Worm (Caenorhabditis elegans) whole organism, L1 larva: ENCODE data around the gene C24D10.2.
"Not testable (repeated sequence)": the region's sequence is repeated elsewhere in the genome, so short reads cannot be mapped to it uniquely, and the experiment has no call there.

ENCODE experiments used
- C16A3.4 ChIP-seq: fragments of 150-350 bp; optimal IDR thresholded peaks from 2 replicates; lab custom pipeline; 2014; ENCODE audit warnings: missing biosample characterization, missing genetic modification characterization
- alr-1 ChIP-seq: fragments of 200-800 bp; sonication (Bioruptor generic); optimal IDR thresholded peaks from 2 replicates; lab custom pipeline; 2018; ENCODE audit warnings: borderline replicate concordance, mild to moderate bottlenecking, missing genetic modification characterization, missing compliant biosample characterization
- ama-1 ChIP-seq: fragments of 150-350 bp; optimal IDR thresholded peaks from 2 replicates; lab custom pipeline; 2014
- blmp-1 ChIP-seq: fragments of 150-350 bp; optimal IDR thresholded peaks from 2 replicates; lab custom pipeline; 2014; ENCODE audit warnings: missing biosample characterization, missing genetic modification characterization
- ceh-8 ChIP-seq: fragments of 200-800 bp; sonication (Bioruptor generic); optimal IDR thresholded peaks from 2 replicates; lab custom pipeline; 2018; ENCODE audit warnings: mild to moderate bottlenecking, missing genetic modification characterization, moderate library complexity, missing compliant biosample characterization
- ceh-82 ChIP-seq, 3 experiments: fragments of 150-350 bp in 1 of 3; sonication (generic microtip) in 2 of 3; optimal IDR thresholded peaks; 2 replicates each; lab custom pipeline; 2014 to 2017; ENCODE audit warnings: missing biosample characterization in 3 of 3, missing genetic modification characterization in 3 of 3
- ceh-88 ChIP-seq: fragments of 200-800 bp; sonication (Bioruptor generic); IDR thresholded peaks from 2 replicates; pipeline ENCODE4 v1.3.6; 2022; ENCODE audit warnings: missing genetic modification characterization, missing compliant biosample characterization
- dpl-1 ChIP-seq, 3 experiments: fragments of 150-350 bp in 2 of 3; sonication (generic microtip) in 1 of 3; optimal IDR thresholded peaks; 2 replicates each; lab custom pipeline; 2014 to 2017; ENCODE audit warnings: missing biosample characterization in 3 of 3, missing genetic modification characterization in 3 of 3, missing genetic modification reagents in 3 of 3
- dsc-1 ChIP-seq: sonication (generic microtip); optimal IDR thresholded peaks from 2 replicates; lab custom pipeline; 2016; ENCODE audit warnings: mild to moderate bottlenecking, missing genetic modification characterization, missing compliant biosample characterization
- efl-1 ChIP-seq, 4 experiments: fragments of 150-350 bp; optimal IDR thresholded peaks in 3 of 4; peaks in 1 of 4; 1 replicate in 1 of 4; 2 replicates in 3 of 4; lab custom pipeline; 2014; ENCODE audit warnings: missing biosample characterization in 2 of 4, missing genetic modification characterization in 2 of 4, missing genetic modification reagents in 2 of 4
- elt-2 ChIP-seq: sonication (generic microtip); optimal IDR thresholded peaks from 2 replicates; lab custom pipeline; 2016; ENCODE audit warnings: missing genetic modification characterization, mild to moderate bottlenecking, inconsistent platforms, missing compliant biosample characterization, missing genetic modification reagents
- elt-3 ChIP-seq, 6 experiments: fragments of 150-350 bp in 1 of 6; sonication (generic microtip); optimal IDR thresholded peaks; 2 replicates each; lab custom pipeline; 2017 to 2018; ENCODE audit warnings: missing biosample characterization in 6 of 6, missing genetic modification characterization in 6 of 6, inconsistent platforms in 1 of 6
- hlh-17 ChIP-seq: fragments of 200-800 bp; sonication (Bioruptor generic); optimal IDR thresholded peaks from 2 replicates; lab custom pipeline; 2018; ENCODE audit warnings: missing genetic modification characterization, mild to moderate bottlenecking, missing compliant biosample characterization, moderate library complexity, borderline replicate concordance
- hlh-4 ChIP-seq: sonication (generic microtip); optimal IDR thresholded peaks from 2 replicates; lab custom pipeline; 2016; ENCODE audit warnings: mild to moderate bottlenecking, missing genetic modification characterization, missing compliant biosample characterization
- hpl-2 ChIP-seq: fragments of 150-350 bp; optimal IDR thresholded peaks from 2 replicates; lab custom pipeline; 2014; ENCODE audit warnings: missing biosample characterization, missing genetic modification reagents, missing genetic modification characterization
- lin-14 ChIP-seq: fragments of 200-800 bp; sonication (Bioruptor generic); optimal IDR thresholded peaks from 2 replicates; lab custom pipeline; 2018; ENCODE audit warnings: mild to moderate bottlenecking, missing genetic modification characterization, moderate library complexity, missing compliant biosample characterization
- lin-35 ChIP-seq, 2 experiments: fragments of 150-350 bp; optimal IDR thresholded peaks; 2 replicates each; lab custom pipeline; 2014; ENCODE audit warnings: missing biosample characterization in 2 of 2, missing genetic modification characterization in 2 of 2, missing genetic modification reagents in 2 of 2
- lir-3 ChIP-seq: sonication (generic microtip); optimal IDR thresholded peaks from 2 replicates; lab custom pipeline; 2016; ENCODE audit warnings: mild to moderate bottlenecking, missing genetic modification characterization, moderate library complexity, missing compliant biosample characterization; ENCODE audit not compliant: poor library complexity
- lsy-2 ChIP-seq, 2 experiments: fragments of 150-350 bp; optimal IDR thresholded peaks; 2 replicates each; lab custom pipeline; 2014; ENCODE audit warnings: missing biosample characterization in 2 of 2, missing genetic modification characterization in 2 of 2
- mdl-1 ChIP-seq, 2 experiments: fragments of 150-350 bp; optimal IDR thresholded peaks; 2 replicates each; lab custom pipeline; 2014 to 2017; ENCODE audit warnings: missing biosample characterization in 2 of 2, missing genetic modification characterization in 2 of 2, inconsistent platforms in 1 of 2
- mef-2 ChIP-seq: fragments of 150-350 bp; optimal IDR thresholded peaks from 2 replicates; lab custom pipeline; 2014; ENCODE audit warnings: missing biosample characterization, missing genetic modification characterization
- mep-1 ChIP-seq: fragments of 150-350 bp; optimal IDR thresholded peaks from 2 replicates; lab custom pipeline; 2014; ENCODE audit warnings: missing biosample characterization, missing genetic modification characterization
- nhr-12 ChIP-seq: sonication (generic microtip); optimal IDR thresholded peaks from 2 replicates; lab custom pipeline; 2017; ENCODE audit warnings: missing biosample characterization, missing genetic modification characterization
- nhr-20 ChIP-seq: sonication (generic microtip); optimal IDR thresholded peaks from 2 replicates; lab custom pipeline; 2016; ENCODE audit warnings: mild to moderate bottlenecking, missing genetic modification characterization, missing compliant biosample characterization
- nhr-237 ChIP-seq: fragments of 150-350 bp; optimal IDR thresholded peaks from 2 replicates; lab custom pipeline; 2014; ENCODE audit warnings: missing biosample characterization, missing genetic modification characterization
- nhr-28 ChIP-seq: fragments of 150-350 bp; optimal IDR thresholded peaks from 2 replicates; lab custom pipeline; 2014; ENCODE audit warnings: missing biosample characterization, missing genetic modification characterization
- nhr-47 ChIP-seq: sonication (generic microtip); optimal IDR thresholded peaks from 2 replicates; lab custom pipeline; 2016; ENCODE audit warnings: mild to moderate bottlenecking, missing genetic modification characterization, moderate library complexity, missing compliant biosample characterization
- nhr-71 ChIP-seq: sonication (generic microtip); optimal IDR thresholded peaks from 2 replicates; lab custom pipeline; 2016; ENCODE audit warnings: mild to moderate bottlenecking, missing genetic modification characterization, moderate library complexity, missing compliant biosample characterization
- nhr-77 ChIP-seq: fragments of 150-350 bp; optimal IDR thresholded peaks from 2 replicates; lab custom pipeline; 2014; ENCODE audit warnings: missing biosample characterization, missing genetic modification characterization
- nhr-85 ChIP-seq: sonication (generic microtip); peaks from one replicate; lab custom pipeline; 2016; ENCODE audit warnings: missing genetic modification characterization, inconsistent platforms, missing compliant biosample characterization
- pag-3 ChIP-seq: sonication (generic microtip); optimal IDR thresholded peaks from 2 replicates; lab custom pipeline; 2017; ENCODE audit warnings: missing genetic modification characterization, mild to moderate bottlenecking, missing compliant biosample characterization, antibody characterized with exemption, borderline replicate concordance; ENCODE audit not compliant: insufficient read depth
- snpc-4 ChIP-seq: fragments of 150-350 bp; optimal IDR thresholded peaks from 2 replicates; lab custom pipeline; 2014; ENCODE audit warnings: missing biosample characterization, missing genetic modification characterization
- snu-23 ChIP-seq: sonication (generic microtip); optimal IDR thresholded peaks from 2 replicates; lab custom pipeline; 2016; ENCODE audit warnings: missing genetic modification characterization, missing compliant biosample characterization
- sox-4 ChIP-seq: sonication (generic microtip); optimal IDR thresholded peaks from 2 replicates; lab custom pipeline; 2016; ENCODE audit warnings: missing genetic modification characterization, missing compliant biosample characterization
- sup-37 ChIP-seq: fragments of 200-800 bp; sonication (Bioruptor generic); optimal IDR thresholded peaks from 2 replicates; lab custom pipeline; 2018; ENCODE audit warnings: mild to moderate bottlenecking, missing genetic modification characterization, missing compliant biosample characterization
- unc-130 ChIP-seq: fragments of 150-350 bp; optimal IDR thresholded peaks from 2 replicates; lab custom pipeline; 2017; ENCODE audit warnings: missing biosample characterization, missing genetic modification characterization, inconsistent platforms
- unc-30 ChIP-seq: sonication (generic microtip); optimal IDR thresholded peaks from 2 replicates; lab custom pipeline; 2017; ENCODE audit warnings: missing biosample characterization, missing genetic modification characterization
- unc-86 ChIP-seq: sonication (generic microtip); optimal IDR thresholded peaks from 2 replicates; lab custom pipeline; 2016; ENCODE audit warnings: missing genetic modification characterization, missing compliant biosample characterization
- unc-98 ChIP-seq: fragments of 200-800 bp; sonication (Bioruptor generic); IDR thresholded peaks from 2 replicates; pipeline ENCODE4 v1.3.6; 2022; ENCODE audit warnings: missing genetic modification characterization, missing compliant biosample characterization
- vab-15 ChIP-seq: sonication (generic microtip); optimal IDR thresholded peaks from 2 replicates; lab custom pipeline; 2017; ENCODE audit warnings: missing genotype, mild to moderate bottlenecking, missing genetic modification characterization, missing compliant biosample characterization
- ztf-11 ChIP-seq, 2 experiments: sonication (generic microtip); optimal IDR thresholded peaks; 2 replicates each; lab custom pipeline; 2016 to 2017; ENCODE audit warnings: missing genetic modification characterization in 2 of 2, missing biosample characterization in 1 of 2, missing compliant biosample characterization in 1 of 2
- ztf-4 ChIP-seq: fragments of 150-350 bp; optimal IDR thresholded peaks from 2 replicates; lab custom pipeline; 2014; ENCODE audit warnings: missing biosample characterization, missing genetic modification characterization

C24D10.2 gene

ce11 chrIV:5162941-5163340, at the start of gene C24D10.2, which contains the start of gene nspd-3:
Gene C24D10.2 (plus strand): TSS chrIV:5163339.
Gene nspd-3 (minus strand): TSS chrIV:5163041.
- TF ChIP-seq nhr-85 (tag; lab: Kevin White, UChicago); nhr-12; ama-1 (lab: Kevin White, UChicago): not testable (repeated sequence)

- TF ChIP-seq alr-1, result no peak
- TF ChIP-seq mep-1 (tag; lab: Kevin White, UChicago), result no peak
- no peak for TF ChIP-seq hpl-2 (GFP tag; lab: Kevin White, UChicago)
- TF ChIP-seq unc-86 (tag; lab: Kevin White, UChicago), result no peak
- TF ChIP-seq nhr-12, result no peak
These were observed 41.1 kb upstream of the C24D10.2 start, which contains the start of gene tkr-3 for ce11 chrIV:5121995-5122394. Gene tkr-3 (minus strand): TSS chrIV:5122095.

- TF ChIP-seq elt-2 (tag; lab: Kevin White, UChicago) (peak; percentile 12), ceh-8 (GFP tag; lab: Kevin White, UChicago) (no peak), vab-15 (tag; lab: Kevin White, UChicago) (no peak), ceh-88 (GFP tag; lab: Robert Waterston, UW) (no peak), lir-3 (tag; lab: Kevin White, UChicago) (no peak), ztf-11 (tag; optimal IDR thresholded peaks at IDR 0.05; lab: Kevin White, UChicago) (no peak), dsc-1 (tag; lab: Kevin White, UChicago) (no peak), unc-98 (GFP tag; lab: Robert Waterston, UW) (no peak), elt-3 (tag; optimal IDR thresholded peaks at IDR 0.05; lab: Kevin White, UChicago) (peak in 3 of 6 experiments; percentile 51 to 78 (median 65)), blmp-1 (tag; lab: Kevin White, UChicago) (peak; percentile 48), lin-14 (peak; percentile 3), hlh-4 (tag; lab: Kevin White, UChicago) (no peak)
These were observed 31.4 kb upstream of the C24D10.2 start for ce11 chrIV:5131781-5132180.

ce11 chrIV:5133791-5134370, 29.3 kb upstream of the C24D10.2 start:
- TF ChIP-seq nhr-12 (no peak), C16A3.4 (no peak), lsy-2 (tag; optimal IDR thresholded peaks at IDR 0.05; lab: Kevin White, UChicago) (peak; percentile 15 to 53), efl-1 (optimal IDR thresholded peaks at IDR 0.05; lab: Kevin White, UChicago) (no peak), efl-1 (GFP tag; optimal IDR thresholded peaks at IDR 0.05 in 1 of 2; lab: Kevin White, UChicago) (peak in 1 of 2 experiments; percentile 90), elt-2 (tag; lab: Kevin White, UChicago) (no peak), nhr-77 (tag; lab: Kevin White, UChicago) (no peak), ztf-4 (tag; lab: Kevin White, UChicago) (no peak), ceh-8 (GFP tag; lab: Kevin White, UChicago) (no peak), mep-1 (tag; lab: Kevin White, UChicago) (peak; percentile 11), nhr-237 (tag; lab: Kevin White, UChicago) (no peak), nhr-47 (peak; percentile 28), dsc-1 (tag; lab: Kevin White, UChicago) (peak; percentile 33), vab-15 (tag; lab: Kevin White, UChicago) (no peak), nhr-20 (tag; lab: Kevin White, UChicago) (no peak), snpc-4 (tag; lab: Kevin White, UChicago) (no peak), ceh-88 (GFP tag; lab: Robert Waterston, UW) (no peak), unc-30 (tag; lab: Kevin White, UChicago) (no peak), lin-14 (peak; percentile 70), blmp-1 (tag; lab: Kevin White, UChicago) (peak; percentile 92), sox-4 (no peak), sup-37 (GFP tag; lab: Kevin White, UChicago) (no peak), hlh-4 (tag; lab: Kevin White, UChicago) (no peak), dpl-1 (GFP tag; optimal IDR thresholded peaks at IDR 0.05; lab: Kevin White, UChicago) (peak in 1 of 3 experiments; percentile 20), ceh-82 (tag; optimal IDR thresholded peaks at IDR 0.05; lab: Kevin White, UChicago) (no peak), elt-3 (tag; optimal IDR thresholded peaks at IDR 0.05; lab: Kevin White, UChicago) (peak in 2 of 6 experiments; percentile 26 to 36), ztf-11 (tag; optimal IDR thresholded peaks at IDR 0.05; lab: Kevin White, UChicago) (peak in 1 of 2 experiments; percentile 16), nhr-28 (tag; lab: Kevin White, UChicago) (no peak), unc-130 (no peak), mef-2 (tag; lab: Kevin White, UChicago) (no peak), mdl-1 (tag; optimal IDR thresholded peaks at IDR 0.05; lab: Kevin White, UChicago) (no peak), unc-86 (tag; lab: Kevin White, UChicago) (no peak), hlh-17 (GFP tag; lab: Kevin White, UChicago) (no peak), nhr-71 (tag; lab: Kevin White, UChicago) (peak; percentile 53), snu-23 (peak; percentile 31), pag-3 (tag; lab: Kevin White, UChicago) (peak; percentile 4), lin-35 (GFP tag; optimal IDR thresholded peaks at IDR 0.05; lab: Kevin White, UChicago) (peak; percentile 11 to 34), ama-1 (lab: Kevin White, UChicago) (no peak)
